Fruit fly (Drosophila melanogaster) whole organism, embryonic: ENCODE data around the gene CG34450.

Source experiments
- Atf3 ChIP-seq: fragments of 200-800 bp; sonication (Bioruptor generic); optimal IDR thresholded peaks from 3 replicates; lab custom pipeline; 2016; ENCODE audit warnings: missing biosample characterization, missing genetic modification characterization
- Blimp-1 ChIP-seq: fragments of 200-800 bp; sonication (Bioruptor generic); optimal IDR thresholded peaks from 3 replicates; lab custom pipeline; 2018; ENCODE audit warnings: missing biosample characterization, missing genetic modification characterization, mild to moderate bottlenecking, moderate library complexity, missing genetic modification reagents
- Bteb2 ChIP-seq: fragments of 200-800 bp; sonication (Bioruptor generic); optimal IDR thresholded peaks from 2 replicates; lab custom pipeline; 2016; ENCODE audit warnings: missing biosample characterization, missing genetic modification characterization
- CG10267 ChIP-seq: fragments of 200-800 bp; sonication (Bioruptor generic); optimal IDR thresholded peaks from 2 replicates; lab custom pipeline; 2018; ENCODE audit warnings: missing biosample characterization, mild to moderate bottlenecking, missing genetic modification characterization, moderate library complexity
- CG12659 ChIP-seq: fragments of 200-800 bp; sonication (Bioruptor generic); optimal IDR thresholded peaks from 3 replicates; lab custom pipeline; 2017; ENCODE audit warnings: mild to moderate bottlenecking, missing biosample characterization, missing genetic modification reagents, missing genetic modification characterization
- CG15514 ChIP-seq: fragments of 200-800 bp; sonication (Bioruptor generic); optimal IDR thresholded peaks from 3 replicates; lab custom pipeline; 2017; ENCODE audit warnings: missing biosample characterization, missing genetic modification characterization, mild to moderate bottlenecking, moderate library complexity, missing genetic modification reagents
- CG15601 ChIP-seq: fragments of 200-800 bp; sonication (Bioruptor generic); optimal IDR thresholded peaks from 3 replicates; lab custom pipeline; 2019; ENCODE audit warnings: missing biosample characterization, mild to moderate bottlenecking, missing genetic modification characterization, moderate library complexity
- CG1602 ChIP-seq: fragments of 200-800 bp; sonication (Bioruptor generic); optimal IDR thresholded peaks from 3 replicates; lab custom pipeline; 2016; ENCODE audit warnings: missing biosample characterization, missing genetic modification characterization
- CG16813 ChIP-seq: fragments of 200-800 bp; sonication (Bioruptor generic); IDR thresholded peaks from 3 replicates; pipeline ENCODE4 v1.3.6; 2022; ENCODE audit warnings: missing biosample characterization, missing genetic modification characterization; ENCODE audit not compliant: partially characterized antibody
- CG18476 ChIP-seq: fragments of 200-800 bp; sonication (Bioruptor generic); optimal IDR thresholded peaks from 2 replicates; lab custom pipeline; 2016; ENCODE audit warnings: missing biosample characterization, mild to moderate bottlenecking, missing genetic modification characterization
- CG2875 ChIP-seq: fragments of 200-800 bp; sonication (Bioruptor generic); optimal IDR thresholded peaks from 2 replicates; lab custom pipeline; 2017; ENCODE audit warnings: missing biosample characterization, mild to moderate bottlenecking, missing genetic modification characterization, missing genetic modification reagents
- CG30403 ChIP-seq: fragments of 200-800 bp; sonication (Bioruptor generic); optimal IDR thresholded peaks from 3 replicates; lab custom pipeline; 2016; ENCODE audit warnings: missing biosample characterization, missing genetic modification characterization
- CG4424 ChIP-seq: fragments of 200-800 bp; sonication (Bioruptor generic); optimal IDR thresholded peaks from 3 replicates; lab custom pipeline; 2016; ENCODE audit warnings: missing biosample characterization, missing genetic modification characterization
- CG4730 ChIP-seq: fragments of 200-800 bp; sonication (Bioruptor generic); IDR thresholded peaks from 2 replicates; pipeline ENCODE4 v1.3.6; 2022; ENCODE audit warnings: missing biosample characterization, missing genetic modification characterization
- CG7928 ChIP-seq: fragments of 200-800 bp; sonication (Bioruptor generic); optimal IDR thresholded peaks from 2 replicates; lab custom pipeline; 2017; ENCODE audit warnings: missing biosample characterization, mild to moderate bottlenecking, missing genetic modification characterization
- D19A ChIP-seq: fragments of 200-800 bp; optimal IDR thresholded peaks from 3 replicates; lab custom pipeline; 2019; ENCODE audit warnings: missing biosample characterization, mild to moderate bottlenecking, missing genetic modification characterization, moderate library complexity
- D19B ChIP-seq: fragments of 200-800 bp; sonication (Bioruptor generic); optimal IDR thresholded peaks from 2 replicates; lab custom pipeline; 2017; ENCODE audit warnings: missing biosample characterization, mild to moderate bottlenecking, missing genetic modification characterization
- Drgx ChIP-seq: fragments of 200-800 bp; sonication (Bioruptor generic); IDR thresholded peaks from 2 replicates; pipeline ENCODE4 v1.3.6; 2022; ENCODE audit warnings: missing biosample characterization, missing genetic modification characterization
- Fer3 ChIP-seq: fragments of 200-800 bp; sonication (Bioruptor generic); optimal IDR thresholded peaks from 2 replicates; lab custom pipeline; 2018; ENCODE audit warnings: missing biosample characterization, mild to moderate bottlenecking, missing genetic modification characterization, moderate library complexity
- Gug ChIP-seq: fragments of 200-800 bp; sonication (Bioruptor generic); IDR thresholded peaks from 4 replicates; pipeline ENCODE4 v1.3.6; 2022; ENCODE audit warnings: missing biosample characterization, missing genetic modification characterization
- H15 ChIP-seq: fragments of 200-800 bp; sonication (Bioruptor generic); IDR thresholded peaks from 3 replicates; pipeline ENCODE4 v1.3.6; 2022; ENCODE audit warnings: missing biosample characterization, missing genetic modification characterization
- Poxn ChIP-seq: fragments of 200-800 bp; sonication (Bioruptor generic); IDR thresholded peaks from 2 replicates; pipeline ENCODE4 v1.3.6; 2022; ENCODE audit warnings: missing biosample characterization, missing genetic modification characterization
- cas ChIP-seq: fragments of 200-800 bp; sonication (Bioruptor generic); IDR thresholded peaks from 2 replicates; pipeline ENCODE4 v1.3.6; 2022; ENCODE audit warnings: missing biosample characterization, missing genetic modification characterization
- chm ChIP-seq: fragments of 200-800 bp; sonication (Bioruptor generic); IDR thresholded peaks from 2 replicates; pipeline ENCODE4 v1.3.6; 2022; ENCODE audit warnings: missing biosample characterization, missing genetic modification characterization
- chn ChIP-seq: fragments of 200-800 bp; sonication (Bioruptor generic); optimal IDR thresholded peaks from 2 replicates; lab custom pipeline; 2016; ENCODE audit warnings: missing biosample characterization, missing genetic modification characterization
- ci ChIP-seq: fragments of 200-800 bp; sonication (Bioruptor generic); IDR thresholded peaks from 3 replicates; pipeline ENCODE4 v1.3.6; 2022; ENCODE audit warnings: missing biosample characterization, missing genetic modification characterization
- cwo ChIP-seq: fragments of 200-800 bp; sonication (Bioruptor generic); optimal IDR thresholded peaks from 3 replicates; lab custom pipeline; 2017; ENCODE audit warnings: missing biosample characterization, missing genetic modification characterization, mild to moderate bottlenecking, moderate library complexity, missing genetic modification reagents
- ems ChIP-seq: fragments of 200-800 bp; sonication (Bioruptor generic); optimal IDR thresholded peaks from 3 replicates; lab custom pipeline; 2016; ENCODE audit warnings: missing biosample characterization, missing genetic modification characterization
- eyg ChIP-seq: fragments of 200-800 bp; sonication (Bioruptor generic); optimal IDR thresholded peaks from 3 replicates; lab custom pipeline; 2016; ENCODE audit warnings: missing biosample characterization, missing genetic modification characterization
- fd3F ChIP-seq: fragments of 200-800 bp; sonication (Bioruptor generic); optimal IDR thresholded peaks from 2 replicates; lab custom pipeline; 2018; ENCODE audit warnings: missing biosample characterization, mild to moderate bottlenecking, missing genetic modification characterization, moderate library complexity
- grau ChIP-seq: fragments of 200-800 bp; optimal IDR thresholded peaks from 3 replicates; lab custom pipeline; 2019; ENCODE audit warnings: missing biosample characterization, mild to moderate bottlenecking, missing genetic modification characterization, moderate library complexity
- hkb ChIP-seq, 2 experiments: fragments of 200-800 bp in 1 of 2; fragments of >200 bp in 1 of 2; sonication (Bioruptor generic) in 1 of 2; IDR thresholded peaks in 1 of 2; optimal IDR thresholded peaks in 1 of 2; 2 replicates each; pipeline versions ENCODE4 v1.3.6 to Lab custom; 2017 to 2022; ENCODE audit warnings: missing biosample characterization in 1 of 2, missing genetic modification characterization in 1 of 2
- jumu ChIP-seq: fragments of 200-800 bp; sonication (Bioruptor generic); optimal IDR thresholded peaks from 3 replicates; lab custom pipeline; 2016; ENCODE audit warnings: missing biosample characterization, missing genetic modification characterization
- kah ChIP-seq: fragments of 200-800 bp; sonication (Bioruptor generic); optimal IDR thresholded peaks from 2 replicates; lab custom pipeline; 2018; ENCODE audit warnings: missing biosample characterization, mild to moderate bottlenecking, missing genetic modification characterization
- lilli ChIP-seq: fragments of 200-800 bp; sonication (Bioruptor generic); optimal IDR thresholded peaks from 3 replicates; lab custom pipeline; 2016; ENCODE audit warnings: missing biosample characterization, missing genetic modification characterization
- org-1 ChIP-seq: fragments of 200-800 bp; sonication (Bioruptor generic); optimal IDR thresholded peaks from 2 replicates; lab custom pipeline; 2017; ENCODE audit warnings: missing biosample characterization, missing genetic modification characterization
- pnt ChIP-seq: fragments of 200-800 bp; sonication (Bioruptor generic); optimal IDR thresholded peaks from 3 replicates; lab custom pipeline; 2016; ENCODE audit warnings: missing biosample characterization, missing genetic modification characterization
- run ChIP-seq: fragments of 200-800 bp; sonication (Bioruptor generic); optimal IDR thresholded peaks from 3 replicates; lab custom pipeline; 2018; ENCODE audit warnings: missing biosample characterization, mild to moderate bottlenecking, missing genetic modification characterization
- sc ChIP-seq, 3 experiments: fragments of >200 bp in 2 of 3; fragments of 200-800 bp in 1 of 3; sonication (Bioruptor generic) in 1 of 3; optimal IDR thresholded peaks; 2 replicates in 2 of 3; 3 replicates in 1 of 3; lab custom pipeline; 2017; ENCODE audit warnings: mild to moderate bottlenecking in 1 of 3, missing biosample characterization in 1 of 3, missing genetic modification characterization in 1 of 3, missing genetic modification reagents in 1 of 3
- seq ChIP-seq: fragments of 200-800 bp; sonication (Bioruptor generic); IDR thresholded peaks from 2 replicates; pipeline ENCODE4 v1.3.6; 2022; ENCODE audit warnings: missing biosample characterization, missing genetic modification characterization
- shn ChIP-seq: fragments of 200-800 bp; sonication (Bioruptor generic); optimal IDR thresholded peaks from 3 replicates; lab custom pipeline; 2016; ENCODE audit warnings: missing biosample characterization, missing genetic modification characterization
- stc ChIP-seq: fragments of 200-800 bp; sonication (Bioruptor generic); IDR thresholded peaks from 2 replicates; pipeline ENCODE4 v1.3.6; 2022; ENCODE audit warnings: missing biosample characterization, missing genetic modification characterization
- tgo ChIP-seq: fragments of 200-800 bp; sonication (Bioruptor generic); IDR thresholded peaks from 3 replicates; pipeline ENCODE4 v1.3.6; 2022; ENCODE audit warnings: missing biosample characterization, missing genetic modification characterization
- tio ChIP-seq: fragments of 200-800 bp; sonication (Bioruptor generic); optimal IDR thresholded peaks from 2 replicates; lab custom pipeline; 2017; ENCODE audit warnings: missing biosample characterization, missing genetic modification characterization, inconsistent platforms
- tll ChIP-seq, 2 experiments: fragments of 200-800 bp in 1 of 2; fragments of >200 bp in 1 of 2; sonication (Bioruptor generic) in 1 of 2; optimal IDR thresholded peaks; 2 replicates each; lab custom pipeline; 2017 to 2019; ENCODE audit warnings: missing biosample characterization in 2 of 2, missing genetic modification characterization in 2 of 2, mild to moderate bottlenecking in 1 of 2, moderate library complexity in 1 of 2
- vvl ChIP-seq: fragments of 200-800 bp; sonication (Bioruptor generic); IDR thresholded peaks from 2 replicates; pipeline ENCODE4 v1.3.6; 2022; ENCODE audit warnings: missing biosample characterization, missing genetic modification characterization

CG34450 gene

DNA sequence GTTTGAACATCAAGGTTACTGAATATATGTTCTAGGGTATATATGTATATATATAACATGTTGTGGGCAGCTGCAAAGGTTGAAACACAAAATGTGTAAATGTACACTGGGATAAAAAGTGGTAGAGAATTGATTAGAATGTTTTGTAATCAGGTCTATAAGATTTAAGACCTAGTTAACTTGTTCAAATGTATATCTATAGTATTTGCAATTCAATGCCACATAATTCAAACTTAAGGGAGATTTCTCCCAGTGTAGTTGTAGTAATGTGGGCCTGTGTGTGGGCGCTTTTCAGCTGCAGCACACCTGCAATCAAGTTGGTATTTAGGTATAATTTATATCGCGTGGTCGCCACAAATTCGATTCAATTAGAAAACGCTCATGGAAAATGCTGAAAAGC lies 18.9 kb upstream of the CG34450 start (continued):
- peak; percentile 32 for TF ChIP-seq tio (GFP tag; lab: Kevin White, UChicago)
- TF ChIP-seq hkb (optimal IDR thresholded peaks at IDR 0.05; lab: Kevin White, UChicago): no peak
- TF ChIP-seq hkb (GFP tag; IDR thresholded peaks at IDR 0.05; lab: Robert Waterston, UW): peak; percentile 66
- TF ChIP-seq shn (GFP tag; lab: Kevin White, UChicago): peak; percentile 6
- TF ChIP-seq CG4730 (GFP tag; lab: Robert Waterston, UW): 0 out of 2 replicates have a peak, but pooled peaks have one; percentile 40
- TF ChIP-seq run: peak; percentile 13
- no peak for TF ChIP-seq chn (GFP tag; lab: Kevin White, UChicago)
- TF ChIP-seq H15 (GFP tag; lab: Robert Waterston, UW): no peak
- TF ChIP-seq pnt (GFP tag; lab: Kevin White, UChicago): peak; percentile 19
- peak; percentile 51 for TF ChIP-seq CG1602 (GFP tag; lab: Kevin White, UChicago)
- TF ChIP-seq CG15514 (GFP tag; lab: Kevin White, UChicago): peak; percentile 18
- peak; percentile 30 for TF ChIP-seq D19A (tag; lab: Kevin White, UChicago)
- peak; percentile 27 for TF ChIP-seq org-1 (GFP tag; lab: Kevin White, UChicago)
- TF ChIP-seq CG30403 (GFP tag; lab: Kevin White, UChicago): peak; percentile 42
- TF ChIP-seq CG4424 (GFP tag; lab: Kevin White, UChicago): peak; percentile 45
- peak; percentile 24 for TF ChIP-seq kah (GFP tag; lab: Kevin White, UChicago)
- no peak for TF ChIP-seq Poxn (GFP tag; lab: Robert Waterston, UW)
- no peak for TF ChIP-seq CG16813 (GFP tag; lab: Robert Waterston, UW)
- no peak for TF ChIP-seq D19B (GFP tag; lab: Kevin White, UChicago)
- TF ChIP-seq cwo (GFP tag; lab: Kevin White, UChicago): peak; percentile 43
- TF ChIP-seq sc (optimal IDR thresholded peaks at IDR 0.05; lab: Kevin White, UChicago): no peak
- TF ChIP-seq sc (GFP tag; optimal IDR thresholded peaks at IDR 0.05; lab: Kevin White, UChicago): peak; percentile 42
- TF ChIP-seq stc (GFP tag; lab: Robert Waterston, UW): peak; percentile 57; the same call in 1 of the 2 replicates
- TF ChIP-seq ems (GFP tag; lab: Kevin White, UChicago): no peak
- peak; percentile 4 for TF ChIP-seq Bteb2 (GFP tag; lab: Kevin White, UChicago)
- TF ChIP-seq cas (GFP tag; lab: Robert Waterston, UW): no peak
- TF ChIP-seq tgo (GFP tag; lab: Robert Waterston, UW): peak; percentile 51
- TF ChIP-seq jumu: peak; percentile 13
- TF ChIP-seq lilli (GFP tag; lab: Kevin White, UChicago): peak; percentile 20
- TF ChIP-seq CG2875 (GFP tag; lab: Kevin White, UChicago): peak; percentile 51
- peak; percentile 62 for TF ChIP-seq vvl (GFP tag; lab: Robert Waterston, UW)
- TF ChIP-seq seq (GFP tag; lab: Robert Waterston, UW): peak; percentile 64
- 0 out of 2 replicates have a peak, but pooled peaks have one; percentile 10 for TF ChIP-seq Drgx (GFP tag; lab: Robert Waterston, UW)
- no peak for TF ChIP-seq CG7928 (GFP tag; lab: Kevin White, UChicago)
- TF ChIP-seq Fer3 (tag; lab: Kevin White, UChicago): peak; percentile 58
- TF ChIP-seq fd3F (GFP tag; lab: Kevin White, UChicago): peak; percentile 9
- TF ChIP-seq grau (tag; lab: Kevin White, UChicago): peak; percentile 60
- no peak for TF ChIP-seq CG15601 (tag; lab: Kevin White, UChicago)
- peak; percentile 60 for TF ChIP-seq Blimp-1 (GFP tag; lab: Kevin White, UChicago)
- TF ChIP-seq ci (GFP tag; lab: Robert Waterston, UW): peak; percentile 77
- no peak for TF ChIP-seq tll (GFP tag; optimal IDR thresholded peaks at IDR 0.05; lab: Kevin White, UChicago)
- 0 out of 4 replicates have a peak, but pooled peaks have one; percentile 23 for TF ChIP-seq Gug
- TF ChIP-seq CG10267 (tag; lab: Kevin White, UChicago): peak; percentile 41
- peak; percentile 50; the same call in 1 of the 2 replicates for TF ChIP-seq chm (GFP tag; lab: Robert Waterston, UW)
- TF ChIP-seq eyg (GFP tag; lab: Kevin White, UChicago): peak; percentile 30
- peak; percentile 21 for TF ChIP-seq CG18476 (GFP tag; lab: Kevin White, UChicago)
- TF ChIP-seq CG12659 (GFP tag; lab: Kevin White, UChicago): peak; percentile 28
- TF ChIP-seq Atf3 (GFP tag; lab: Kevin White, UChicago): peak; percentile 27
- TF ChIP-seq, all 482 proteins: peak for 214
